Fruit fly (Drosophila melanogaster): ENCODE data around the gene CG15715.

CG15715 gene

DNA sequence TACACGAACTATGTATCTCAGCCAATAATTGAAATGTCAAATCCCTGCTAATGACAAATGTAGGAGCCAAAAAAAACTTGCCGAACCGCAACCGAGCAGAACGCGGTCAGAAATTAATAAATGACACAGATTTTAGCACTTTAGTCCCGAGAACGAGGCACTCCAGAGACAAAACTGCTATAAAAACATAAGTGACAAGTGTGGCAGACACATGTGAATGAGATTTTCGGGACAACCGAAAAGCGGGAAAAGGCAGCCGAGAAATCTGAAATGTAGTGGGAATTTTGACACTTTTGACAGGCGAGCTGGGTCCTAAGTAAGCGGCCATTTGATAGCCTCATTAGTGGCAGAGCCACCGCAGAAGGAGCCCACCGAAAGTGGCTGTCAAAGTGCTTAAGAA, 46.2 kb downstream of the CG15715 start:
- TF ChIP-seq pad (GFP tag; optimal IDR thresholded peaks at IDR 0.05) = no peak
- TF ChIP-seq CG33017 (tag; optimal IDR thresholded peaks at IDR 0.05) = no peak
- TF ChIP-seq Clk (GFP tag; optimal IDR thresholded peaks at IDR 0.05) = no peak
- no peak for TF ChIP-seq Mnt (GFP tag; optimal IDR thresholded peaks at IDR 0.05)
- TF ChIP-seq CG5204 (GFP tag; optimal IDR thresholded peaks at IDR 0.05) = no peak
- no peak for TF ChIP-seq CG1620 (GFP tag; optimal IDR thresholded peaks at IDR 0.05)
- no peak for TF ChIP-seq cic (GFP tag; optimal IDR thresholded peaks at IDR 0.05)
- TF ChIP-seq CG14711 (tag; optimal IDR thresholded peaks at IDR 0.05) = no peak
- no peak for TF ChIP-seq cnc (optimal IDR thresholded peaks at IDR 0.05)
- TF ChIP-seq CG7101 (tag; optimal IDR thresholded peaks at IDR 0.05) = no peak
- TF ChIP-seq kay (GFP tag; ENCODE audit: borderline replicate concordance) = no peak
- no peak for TF ChIP-seq toe (GFP tag; optimal IDR thresholded peaks at IDR 0.05)
- TF ChIP-seq Hr96 (GFP tag; optimal IDR thresholded peaks at IDR 0.05) = no peak
- TF ChIP-seq tj (GFP tag; optimal IDR thresholded peaks at IDR 0.05) = no peak
- TF ChIP-seq CG7045 (GFP tag; optimal IDR thresholded peaks at IDR 0.05) = no peak
- no peak for TF ChIP-seq Crg-1 (GFP tag; optimal IDR thresholded peaks at IDR 0.05)
- TF ChIP-seq ovo (GFP tag; optimal IDR thresholded peaks at IDR 0.05) = no peak

DNA sequence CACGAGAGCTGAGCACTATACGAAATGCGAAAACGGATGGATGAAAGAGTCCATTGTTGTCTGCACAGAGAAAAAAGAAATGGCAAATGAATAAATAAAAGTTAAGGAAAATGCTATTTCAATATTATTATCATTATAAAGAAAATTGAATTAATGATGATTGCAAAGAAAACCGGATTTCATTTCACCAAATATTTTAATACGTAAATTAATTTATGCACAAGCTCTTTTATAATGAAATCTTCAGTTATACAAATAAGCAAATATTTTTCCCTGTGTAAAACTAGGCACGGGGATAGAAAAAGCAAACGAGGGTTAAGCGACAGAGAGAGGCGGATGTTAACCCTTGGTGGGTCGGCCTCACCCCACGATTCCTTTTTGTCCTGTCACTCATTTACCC, 49.9 kb downstream of the CG15715 start:
- TF ChIP-seq kay (GFP tag; ENCODE audit: borderline replicate concordance) (no peak), CG14711 (tag; optimal IDR thresholded peaks at IDR 0.05) (no peak), CG11617 (GFP tag; optimal IDR thresholded peaks at IDR 0.05) (no peak), CG7045 (GFP tag; optimal IDR thresholded peaks at IDR 0.05) (no peak), CG7101 (tag; optimal IDR thresholded peaks at IDR 0.05) (no peak), toe (GFP tag; optimal IDR thresholded peaks at IDR 0.05) (no peak), cic (GFP tag; optimal IDR thresholded peaks at IDR 0.05) (no peak), CG5204 (GFP tag; optimal IDR thresholded peaks at IDR 0.05) (no peak), Clk (GFP tag; optimal IDR thresholded peaks at IDR 0.05) (no peak), cnc (optimal IDR thresholded peaks at IDR 0.05) (no peak), tj (GFP tag; optimal IDR thresholded peaks at IDR 0.05) (no peak)
